Worm (Caenorhabditis elegans) whole organism, midembryonic: ENCODE results near the gene twk-20.

Experiments
- T22C8.4 ChIP-seq: fragments of 200-800 bp; sonication (Bioruptor generic); IDR thresholded peaks from 2 replicates; pipeline ENCODE4 v1.3.6; 2022; ENCODE audit warnings: missing genetic modification characterization, missing compliant biosample characterization
- cog-1 ChIP-seq: sonication (generic microtip); optimal IDR thresholded peaks from 2 replicates; lab custom pipeline; 2016; ENCODE audit warnings: missing genetic modification characterization, missing compliant biosample characterization
- flt-1 ChIP-seq: fragments of 200-800 bp; sonication (Bioruptor generic); IDR thresholded peaks from 2 replicates; pipeline ENCODE4 v1.3.6; 2022; ENCODE audit warnings: missing genetic modification characterization, missing compliant biosample characterization
- klf-2 ChIP-seq: fragments of 200-800 bp; sonication (Bioruptor generic); conservative IDR thresholded peaks from 2 replicates; pipeline ENCODE4 v1.3.6; 2022; ENCODE audit warnings: missing genetic modification reagents, missing genetic modification characterization, missing compliant biosample characterization
- med-1 ChIP-seq: sonication (generic microtip); optimal IDR thresholded peaks from 2 replicates; lab custom pipeline; 2017; ENCODE audit warnings: missing genetic modification characterization, mild to moderate bottlenecking, missing compliant biosample characterization, antibody characterized with exemption, missing genetic modification reagents; ENCODE audit not compliant: insufficient read depth
- tab-1 ChIP-seq: fragments of 200-800 bp; sonication (Bioruptor generic); IDR thresholded peaks from 2 replicates; pipeline ENCODE4 v1.3.6; 2022; ENCODE audit warnings: missing genetic modification characterization, missing compliant biosample characterization
- ztf-23 ChIP-seq: fragments of 200-800 bp; sonication (Bioruptor generic); IDR thresholded peaks from 2 replicates; pipeline ENCODE4 v1.3.6; 2022; ENCODE audit warnings: missing genetic modification reagents, missing genetic modification characterization, missing compliant biosample characterization

ce11 chrX:13633876-13634479, 5.7 kb upstream of the twk-20 start:
- TF ChIP-seq med-1 (GFP tag; lab: Kevin White, UChicago) (no peak), flt-1 (GFP tag; lab: Robert Waterston, UW) (no peak), cog-1 (tag; lab: Kevin White, UChicago) (no peak), ztf-23 (GFP tag; lab: Robert Waterston, UW) (no peak), tab-1 (no peak), T22C8.4 (GFP tag; lab: Robert Waterston, UW) (no peak), klf-2 (GFP tag; lab: Robert Waterston, UW) (no peak)
